Worm (Caenorhabditis elegans): ENCODE data around the gene kvs-1.

Gene kvs-1

DNA sequence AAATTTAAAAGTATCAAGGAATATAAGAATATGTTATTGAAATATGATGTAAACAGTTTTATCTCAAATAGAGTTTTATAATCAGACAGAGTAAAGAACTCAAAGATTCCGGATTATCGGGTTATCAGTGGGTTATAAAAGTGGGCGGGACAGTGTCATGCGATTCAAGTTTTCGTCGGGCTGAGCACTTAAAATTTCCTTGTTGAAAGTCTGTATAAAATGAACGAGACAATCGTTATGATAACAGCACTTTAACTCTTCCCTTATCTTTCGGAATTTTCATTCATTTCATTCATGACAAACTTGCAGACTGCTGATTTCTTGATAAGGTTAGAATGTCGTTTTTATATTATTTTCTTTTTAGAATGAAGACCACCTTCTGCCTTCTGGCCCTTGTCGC is 18.7 kb upstream of the kvs-1 start, which contains the start of gene spp-14 (continued):
- TF ChIP-seq aha-1 (tag; optimal IDR thresholded peaks at IDR 0.05) = no peak
- TF ChIP-seq zip-4 (GFP tag; optimal IDR thresholded peaks at IDR 0.05) = no peak
- TF ChIP-seq C34B4.2 (tag; optimal IDR thresholded peaks at IDR 0.05) = no peak
- no peak for TF ChIP-seq mef-2 (tag; optimal IDR thresholded peaks at IDR 0.05)
- TF ChIP-seq rnt-1 (tag; optimal IDR thresholded peaks at IDR 0.05) = no peak
- no peak for TF ChIP-seq efl-1 (optimal IDR thresholded peaks at IDR 0.05)
- no peak for TF ChIP-seq efl-1 (GFP tag; optimal IDR thresholded peaks at IDR 0.05 in 1 of 2)
- no peak for TF ChIP-seq ceh-63 (GFP tag; optimal IDR thresholded peaks at IDR 0.05)
- TF ChIP-seq skn-1 (tag; optimal IDR thresholded peaks at IDR 0.05) = no peak
- TF ChIP-seq mep-1 (tag; optimal IDR thresholded peaks at IDR 0.05) = no peak
- TF ChIP-seq ceh-90 (tag; optimal IDR thresholded peaks at IDR 0.05) = no peak
- TF ChIP-seq unc-130 (tag; optimal IDR thresholded peaks at IDR 0.05) = no peak
- TF ChIP-seq pqm-1 (tag; optimal IDR thresholded peaks at IDR 0.05) = no peak
- TF ChIP-seq nhr-237 (tag; optimal IDR thresholded peaks at IDR 0.05) = no peak
- TF ChIP-seq fkh-10 (GFP tag; optimal IDR thresholded peaks at IDR 0.05) = no peak
- TF ChIP-seq nhr-12 (tag; optimal IDR thresholded peaks at IDR 0.05) = no peak
- no peak for TF ChIP-seq nhr-77 (tag; optimal IDR thresholded peaks at IDR 0.05)
- no peak for TF ChIP-seq hlh-17 (GFP tag; optimal IDR thresholded peaks at IDR 0.05; ENCODE audit: borderline replicate concordance)
- TF ChIP-seq zag-1 (tag; optimal IDR thresholded peaks at IDR 0.05) = no peak
- peak in 1 of 2 experiments; percentile 41 for TF ChIP-seq lin-35 (GFP tag; optimal IDR thresholded peaks at IDR 0.05)
- TF ChIP-seq jun-1 (tag; optimal IDR thresholded peaks at IDR 0.05) = peak; percentile 30
- no peak for TF ChIP-seq pax-3 (tag; optimal IDR thresholded peaks at IDR 0.05)
- no peak for TF ChIP-seq grh-1 (GFP tag; IDR thresholded peaks at IDR 0.05)
- TF ChIP-seq ets-5 (GFP tag; IDR thresholded peaks at IDR 0.05) = no peak
- TF ChIP-seq aly-2 (tag; optimal IDR thresholded peaks at IDR 0.05) = no peak
- peak; percentile 22 for TF ChIP-seq lin-14 (GFP tag; optimal IDR thresholded peaks at IDR 0.05)
- no peak for TF ChIP-seq hlh-4 (tag; optimal IDR thresholded peaks at IDR 0.05)
- no peak for TF ChIP-seq sup-37 (GFP tag; optimal IDR thresholded peaks at IDR 0.05)
- TF ChIP-seq tbx-2 (tag; optimal IDR thresholded peaks at IDR 0.05) = no peak
- no peak for TF ChIP-seq Y116A8C.19 (tag; optimal IDR thresholded peaks at IDR 0.05; ENCODE audit: borderline replicate concordance)
- TF ChIP-seq dsc-1 (tag; optimal IDR thresholded peaks at IDR 0.05) = no peak
- no peak for TF ChIP-seq nhr-28 (tag; optimal IDR thresholded peaks at IDR 0.05)
- peak; percentile 99 for TF ChIP-seq elt-2 (tag; optimal IDR thresholded peaks at IDR 0.05)
- peak; percentile 48 for TF ChIP-seq nhr-20 (tag; optimal IDR thresholded peaks at IDR 0.05)
- TF ChIP-seq irx-1 (tag; optimal IDR thresholded peaks at IDR 0.05) = no peak
- peak; percentile 63 for TF ChIP-seq tlp-1 (tag; optimal IDR thresholded peaks at IDR 0.05)
- TF ChIP-seq egl-13 (tag; optimal IDR thresholded peaks at IDR 0.05) = no peak
- TF ChIP-seq swsn-7 (tag; optimal IDR thresholded peaks at IDR 0.05) = no peak

DNA sequence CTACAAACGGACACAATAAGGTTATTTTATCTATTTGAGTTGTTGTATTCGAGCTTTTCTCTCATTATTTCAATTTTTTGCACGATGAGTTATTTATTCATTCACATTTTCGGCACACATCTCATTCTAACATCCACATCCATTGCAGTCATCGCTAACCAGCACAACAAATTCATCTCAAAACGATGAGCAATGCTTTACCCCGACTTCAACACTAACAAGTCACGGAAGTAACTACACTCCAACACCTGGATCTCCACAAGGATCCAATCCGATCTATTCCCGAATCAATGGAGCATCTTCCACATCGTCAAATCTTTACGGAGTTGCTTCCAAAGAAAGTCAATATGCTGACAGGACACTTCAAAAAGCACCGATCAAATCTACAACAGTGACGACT is 17.2 kb upstream of the kvs-1 start:
- TF ChIP-seq nhr-19 (GFP tag; conservative IDR thresholded peaks at IDR 0.05) = no peak
- no peak for TF ChIP-seq sox-4 (tag; optimal IDR thresholded peaks at IDR 0.05)
- TF ChIP-seq pax-3 (tag; optimal IDR thresholded peaks at IDR 0.05) = no peak
- no peak for TF ChIP-seq lir-3 (tag; optimal IDR thresholded peaks at IDR 0.05; ENCODE audit: poor library complexity)
- TF ChIP-seq C16A3.4 (tag; optimal IDR thresholded peaks at IDR 0.05) = no peak
- TF ChIP-seq blmp-1 (tag; optimal IDR thresholded peaks at IDR 0.05) = no peak
- TF ChIP-seq hlh-4 (tag; optimal IDR thresholded peaks at IDR 0.05) = no peak
- TF ChIP-seq grh-1 (GFP tag; IDR thresholded peaks at IDR 0.05) = no peak
- TF ChIP-seq aly-2 (tag; optimal IDR thresholded peaks at IDR 0.05) = no peak
- TF ChIP-seq mab-9 (GFP tag; IDR thresholded peaks at IDR 0.05) = no peak
- no peak for TF ChIP-seq zip-4 (GFP tag; optimal IDR thresholded peaks at IDR 0.05)
- no peak for TF ChIP-seq lsy-2 (tag; optimal IDR thresholded peaks at IDR 0.05)
- no peak for TF ChIP-seq ceh-82 (tag; optimal IDR thresholded peaks at IDR 0.05)
- TF ChIP-seq irx-1 (tag; optimal IDR thresholded peaks at IDR 0.05) = no peak

Data from whole organism, L1 larva.